Worm (Caenorhabditis elegans): ENCODE measurements around the gene T05A12.3.

The T05A12.3 gene

DNA sequence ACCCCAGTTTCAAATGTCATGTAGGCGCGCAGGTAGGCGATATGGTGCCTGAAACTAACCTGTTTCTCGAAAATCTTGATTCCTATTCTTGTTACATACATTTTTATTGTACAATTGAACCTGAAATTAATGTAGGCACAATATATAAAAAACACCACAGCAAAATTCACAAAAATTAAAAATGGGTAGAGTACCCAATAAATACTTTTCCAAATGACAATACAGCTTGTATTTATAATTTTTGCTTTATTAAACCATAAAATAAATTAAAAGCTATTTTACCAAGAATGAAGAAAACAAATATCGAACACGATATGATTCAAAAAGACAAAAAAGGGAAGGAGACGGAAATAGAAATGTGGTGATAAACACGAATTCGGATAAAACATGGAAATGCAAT lies 4.1 kb downstream of the T05A12.3 start, which contains the start of gene tre-2:
Gene tre-2, minus strand, starts transcription at position 101 of the 400 bp plus-strand sequence.
- TF ChIP-seq scrt-1 (GFP tag; IDR thresholded peaks at IDR 0.05) (no peak), tbx-11 (GFP tag; IDR thresholded peaks at IDR 0.05) (no peak), aly-1 (tag; optimal IDR thresholded peaks at IDR 0.05) (no peak), hmbx-1 (tag; optimal IDR thresholded peaks at IDR 0.05) (no peak), tra-4 (tag; optimal IDR thresholded peaks at IDR 0.05) (no peak)

DNA sequence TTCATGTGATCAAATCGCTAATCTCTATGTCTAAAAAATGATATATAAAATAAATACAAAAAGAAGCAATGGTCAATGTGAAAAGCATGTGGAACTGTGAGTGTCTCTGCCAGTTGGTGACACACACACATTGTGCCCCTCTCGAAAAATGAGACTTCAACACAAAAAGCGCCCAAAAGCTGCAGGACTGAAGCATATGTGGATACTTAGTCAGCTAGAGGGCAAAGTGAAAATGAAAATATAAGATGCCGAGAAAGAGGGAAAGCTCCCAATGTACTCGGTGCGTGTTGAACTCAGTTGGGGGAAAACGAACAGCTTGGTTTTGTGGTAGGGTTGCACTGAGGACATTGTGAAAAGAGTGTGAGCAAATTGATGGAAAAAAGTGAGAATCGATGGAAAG lies 6.3 kb downstream of the T05A12.3 start:
- no peak for TF ChIP-seq tbx-37 (GFP tag; conservative IDR thresholded peaks at IDR 0.05)
- TF ChIP-seq hnd-1 (tag; optimal IDR thresholded peaks at IDR 0.05) = no peak
- no peak for TF ChIP-seq tbx-11 (GFP tag; IDR thresholded peaks at IDR 0.05)
- TF ChIP-seq hmbx-1 (tag; optimal IDR thresholded peaks at IDR 0.05) = no peak
- TF ChIP-seq F13C5.2 (tag; optimal IDR thresholded peaks at IDR 0.05) = no peak
- no peak for TF ChIP-seq sea-1 (GFP tag; conservative IDR thresholded peaks at IDR 0.05)
- TF ChIP-seq ama-1 (optimal IDR thresholded peaks at IDR 0.05) = no peak
- TF ChIP-seq flt-1 (GFP tag; IDR thresholded peaks at IDR 0.05) = no peak
- no peak for TF ChIP-seq ceh-13 (GFP tag; optimal IDR thresholded peaks at IDR 0.05)
- no peak for TF ChIP-seq ets-7 (tag; optimal IDR thresholded peaks at IDR 0.05)
- TF ChIP-seq hmg-4 (GFP tag; optimal IDR thresholded peaks at IDR 0.05) = no peak
- TF ChIP-seq scrt-1 (GFP tag; IDR thresholded peaks at IDR 0.05) = no peak
- TF ChIP-seq ceh-36 (tag; optimal IDR thresholded peaks at IDR 0.05) = no peak
- no peak for TF ChIP-seq pes-1 (GFP tag; IDR thresholded peaks at IDR 0.05)

DNA sequence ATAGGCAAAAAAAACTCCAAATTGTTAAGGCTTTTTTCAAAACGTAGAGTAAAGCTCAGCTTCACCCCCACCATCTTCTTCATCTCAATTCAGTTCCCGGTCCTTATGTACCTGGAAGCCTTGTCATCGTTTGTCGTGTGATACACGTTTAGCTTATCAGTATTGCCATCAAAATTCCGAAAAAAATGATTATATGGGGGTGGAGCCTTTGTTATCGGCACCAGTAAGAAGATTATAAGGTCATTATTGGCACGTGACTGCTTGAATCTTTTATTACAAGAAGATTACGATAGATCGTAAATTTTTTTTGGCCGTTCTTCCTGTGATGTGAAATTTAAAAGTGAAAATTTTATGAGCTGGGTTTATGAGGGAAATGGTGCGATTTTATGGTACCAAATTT lies 7.0 kb downstream of the T05A12.3 start:
- TF ChIP-seq aly-1 (tag; optimal IDR thresholded peaks at IDR 0.05) = no peak
- TF ChIP-seq hmbx-1 (tag; optimal IDR thresholded peaks at IDR 0.05) = no peak
- no peak for TF ChIP-seq sea-1 (GFP tag; conservative IDR thresholded peaks at IDR 0.05)
- TF ChIP-seq ceh-36 (tag; optimal IDR thresholded peaks at IDR 0.05) = no peak
- no peak for TF ChIP-seq tbx-11 (GFP tag; IDR thresholded peaks at IDR 0.05)
- no peak for TF ChIP-seq ceh-13 (GFP tag; optimal IDR thresholded peaks at IDR 0.05)
- TF ChIP-seq B0310.2 (tag; optimal IDR thresholded peaks at IDR 0.05) = no peak
- no peak for TF ChIP-seq scrt-1 (GFP tag; IDR thresholded peaks at IDR 0.05)
- TF ChIP-seq ama-1 (optimal IDR thresholded peaks at IDR 0.05) = no peak
- TF ChIP-seq flt-1 (GFP tag; IDR thresholded peaks at IDR 0.05) = no peak
- TF ChIP-seq pes-1 (GFP tag; IDR thresholded peaks at IDR 0.05) = no peak
- TF ChIP-seq hmg-4 (GFP tag; optimal IDR thresholded peaks at IDR 0.05) = no peak
- no peak for TF ChIP-seq ets-7 (tag; optimal IDR thresholded peaks at IDR 0.05)
- TF ChIP-seq tra-4 (tag; optimal IDR thresholded peaks at IDR 0.05) = no peak

DNA sequence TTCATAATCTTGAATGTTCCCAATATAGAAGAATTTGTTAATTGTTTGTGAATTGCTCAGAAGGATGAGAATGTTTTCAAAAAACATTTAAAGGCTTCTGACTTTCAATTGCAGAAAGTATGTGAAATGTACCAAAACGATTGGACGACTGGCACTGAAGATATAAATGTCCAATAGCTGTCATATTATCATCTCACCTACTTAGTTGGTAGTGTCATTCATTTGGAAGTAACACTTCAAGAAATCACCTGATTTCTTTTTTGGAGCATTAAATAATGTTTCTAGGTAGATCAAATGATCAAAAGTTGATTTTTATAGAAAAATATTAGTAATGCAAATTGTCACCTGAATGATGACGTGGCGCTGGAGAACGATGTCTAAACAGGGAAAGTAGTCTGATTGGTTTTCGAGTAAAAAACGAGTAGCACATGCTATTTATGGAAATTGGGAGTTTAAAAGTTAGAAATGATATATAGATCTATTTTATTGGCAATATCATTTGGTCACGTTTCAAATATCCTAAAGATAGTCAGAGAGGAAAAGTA lies 7.7 kb downstream of the T05A12.3 start:
- TF ChIP-seq tra-4 (tag; optimal IDR thresholded peaks at IDR 0.05) (no peak), tbx-37 (GFP tag; conservative IDR thresholded peaks at IDR 0.05) (no peak), sea-1 (GFP tag; conservative IDR thresholded peaks at IDR 0.05) (no peak), ets-7 (tag; optimal IDR thresholded peaks at IDR 0.05) (no peak), B0310.2 (tag; optimal IDR thresholded peaks at IDR 0.05) (no peak), ceh-36 (tag; optimal IDR thresholded peaks at IDR 0.05) (no peak), hmbx-1 (tag; optimal IDR thresholded peaks at IDR 0.05) (no peak), scrt-1 (GFP tag; IDR thresholded peaks at IDR 0.05) (no peak), tbx-11 (GFP tag; IDR thresholded peaks at IDR 0.05) (no peak), F13C5.2 (tag; optimal IDR thresholded peaks at IDR 0.05) (no peak), aly-1 (tag; optimal IDR thresholded peaks at IDR 0.05) (no peak), pes-1 (GFP tag; IDR thresholded peaks at IDR 0.05) (no peak), flt-1 (GFP tag; IDR thresholded peaks at IDR 0.05) (no peak), hmg-4 (GFP tag; optimal IDR thresholded peaks at IDR 0.05) (no peak), hnd-1 (tag; optimal IDR thresholded peaks at IDR 0.05) (no peak), ceh-13 (GFP tag; optimal IDR thresholded peaks at IDR 0.05) (no peak), ama-1 (optimal IDR thresholded peaks at IDR 0.05) (no peak)

DNA sequence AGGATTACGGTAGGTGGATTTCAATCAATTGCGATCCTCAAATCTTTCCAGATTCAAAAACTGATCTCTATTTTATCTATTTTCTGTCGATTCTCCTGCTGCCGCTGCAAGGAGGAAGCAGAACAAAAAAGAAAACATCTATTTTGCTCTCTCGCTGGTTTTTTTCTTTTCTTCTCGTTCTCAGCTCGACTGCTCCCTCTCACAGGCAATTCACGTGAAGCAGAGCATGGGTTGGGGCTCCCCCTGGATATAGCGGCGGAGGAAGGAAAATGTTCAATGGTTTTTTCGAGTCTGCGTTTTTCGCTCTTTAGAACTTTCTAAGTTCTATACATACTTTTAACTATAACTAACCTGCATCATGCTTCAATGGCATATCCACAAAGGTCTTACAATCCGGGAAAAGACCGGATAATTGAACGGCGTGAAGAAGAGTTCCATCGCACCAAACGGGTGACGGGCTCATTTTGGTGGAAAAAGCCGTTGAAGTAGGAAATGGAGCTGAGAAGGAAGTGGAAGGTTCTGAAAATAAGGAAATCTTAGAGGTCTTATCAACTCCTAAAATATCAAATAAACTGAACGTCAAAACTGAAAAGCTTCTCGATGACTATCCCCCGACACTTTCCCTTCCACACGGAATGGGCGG lies 8.4 kb downstream of the T05A12.3 start:
- TF ChIP-seq pes-1 (GFP tag; IDR thresholded peaks at IDR 0.05) = no peak
- TF ChIP-seq tra-4 (tag; optimal IDR thresholded peaks at IDR 0.05) = no peak
- no peak for TF ChIP-seq F13C5.2 (tag; optimal IDR thresholded peaks at IDR 0.05)
- TF ChIP-seq hmg-4 (GFP tag; optimal IDR thresholded peaks at IDR 0.05) = no peak
- TF ChIP-seq ama-1 (optimal IDR thresholded peaks at IDR 0.05) = no peak
- no peak for TF ChIP-seq tbx-11 (GFP tag; IDR thresholded peaks at IDR 0.05)
- no peak for TF ChIP-seq ceh-36 (tag; optimal IDR thresholded peaks at IDR 0.05)
- no peak for TF ChIP-seq scrt-1 (GFP tag; IDR thresholded peaks at IDR 0.05)
- TF ChIP-seq sea-1 (GFP tag; conservative IDR thresholded peaks at IDR 0.05) = no peak
- TF ChIP-seq flt-1 (GFP tag; IDR thresholded peaks at IDR 0.05) = no peak
- no peak for TF ChIP-seq tbx-37 (GFP tag; conservative IDR thresholded peaks at IDR 0.05)
- no peak for TF ChIP-seq ceh-13 (GFP tag; optimal IDR thresholded peaks at IDR 0.05)

DNA sequence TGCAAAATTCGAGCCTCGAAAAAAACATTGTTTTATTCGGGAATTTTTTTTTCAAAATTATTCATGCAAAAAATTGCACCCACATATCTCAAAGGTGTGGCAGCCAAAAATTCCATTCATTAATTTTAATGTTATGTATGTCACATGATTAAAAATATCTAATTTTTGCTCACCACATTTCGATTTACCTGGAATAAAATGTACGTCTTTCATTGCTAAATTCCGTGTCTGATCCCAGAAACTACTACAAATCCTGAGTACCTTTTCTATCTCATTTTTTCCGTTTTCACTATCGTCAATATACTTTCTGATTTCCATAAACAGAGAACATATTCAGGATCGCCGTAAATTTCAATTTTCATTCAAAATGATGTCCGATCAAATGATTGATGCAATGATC lies 14.5 kb downstream of the T05A12.3 start, which contains the start of gene srx-19:
Gene srx-19, plus strand, starts transcription at position 301 of the 400 bp plus-strand sequence.
- TF ChIP-seq pes-1 (GFP tag; IDR thresholded peaks at IDR 0.05) = no peak
- TF ChIP-seq B0310.2 (tag; optimal IDR thresholded peaks at IDR 0.05) = no peak
- no peak for TF ChIP-seq flt-1 (GFP tag; IDR thresholded peaks at IDR 0.05)
- TF ChIP-seq ceh-36 (tag; optimal IDR thresholded peaks at IDR 0.05) = no peak
- TF ChIP-seq hnd-1 (tag; optimal IDR thresholded peaks at IDR 0.05) = no peak
- TF ChIP-seq ets-7 (tag; optimal IDR thresholded peaks at IDR 0.05) = no peak
- no peak for TF ChIP-seq aly-1 (tag; optimal IDR thresholded peaks at IDR 0.05)
- no peak for TF ChIP-seq tbx-11 (GFP tag; IDR thresholded peaks at IDR 0.05)
- TF ChIP-seq sea-1 (GFP tag; conservative IDR thresholded peaks at IDR 0.05) = no peak
- no peak for TF ChIP-seq ama-1 (optimal IDR thresholded peaks at IDR 0.05)
- no peak for TF ChIP-seq ceh-13 (GFP tag; optimal IDR thresholded peaks at IDR 0.05)
- no peak for TF ChIP-seq hmbx-1 (tag; optimal IDR thresholded peaks at IDR 0.05)
- TF ChIP-seq tra-4 (tag; optimal IDR thresholded peaks at IDR 0.05) = no peak
- no peak for TF ChIP-seq scrt-1 (GFP tag; IDR thresholded peaks at IDR 0.05)
- TF ChIP-seq tbx-37 (GFP tag; conservative IDR thresholded peaks at IDR 0.05) = no peak
- no peak for TF ChIP-seq hmg-4 (GFP tag; optimal IDR thresholded peaks at IDR 0.05)

DNA sequence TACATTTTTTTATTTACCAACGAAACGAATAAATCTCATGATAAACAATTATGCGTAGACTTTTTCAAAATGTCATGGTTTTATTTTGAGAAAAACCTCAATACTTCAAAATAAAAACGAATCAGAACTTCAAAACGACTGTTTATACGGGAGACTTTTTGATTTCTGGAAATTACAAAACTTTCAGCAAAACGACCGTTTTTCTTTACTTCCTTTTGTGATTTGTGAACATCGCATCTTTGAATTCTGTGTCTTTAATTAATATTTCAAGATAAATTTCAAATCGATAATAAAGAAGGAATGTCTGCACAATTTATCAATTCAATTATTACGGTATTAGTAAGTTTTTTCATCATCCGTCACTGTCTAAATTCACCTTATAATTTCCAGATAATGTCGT lies 19.7 kb downstream of the T05A12.3 start, which contains the start of gene srx-20:
Gene srx-20, plus strand, starts transcription at position 301 of the 400 bp plus-strand sequence.
- TF ChIP-seq hmbx-1 (tag; optimal IDR thresholded peaks at IDR 0.05) (no peak), tbx-37 (GFP tag; conservative IDR thresholded peaks at IDR 0.05) (no peak)

All from whole organism, early embryonic.